Worm (Caenorhabditis elegans) whole organism, midembryonic: Measurements from ENCODE around the gene mom-2.
"Not testable (repeated sequence)": the region's sequence is repeated elsewhere in the genome, so short reads cannot be mapped to it uniquely, and the experiment has no call there.

Source experiments
- T22C8.4 ChIP-seq: fragments of 200-800 bp; sonication (Bioruptor generic); IDR thresholded peaks from 2 replicates; pipeline ENCODE4 v1.3.6; 2022; ENCODE audit warnings: missing genetic modification characterization, missing compliant biosample characterization
- cog-1 ChIP-seq: sonication (generic microtip); optimal IDR thresholded peaks from 2 replicates; lab custom pipeline; 2016; ENCODE audit warnings: missing genetic modification characterization, missing compliant biosample characterization
- flt-1 ChIP-seq: fragments of 200-800 bp; sonication (Bioruptor generic); IDR thresholded peaks from 2 replicates; pipeline ENCODE4 v1.3.6; 2022; ENCODE audit warnings: missing genetic modification characterization, missing compliant biosample characterization
- klf-2 ChIP-seq: fragments of 200-800 bp; sonication (Bioruptor generic); conservative IDR thresholded peaks from 2 replicates; pipeline ENCODE4 v1.3.6; 2022; ENCODE audit warnings: missing genetic modification reagents, missing genetic modification characterization, missing compliant biosample characterization
- med-1 ChIP-seq: sonication (generic microtip); optimal IDR thresholded peaks from 2 replicates; lab custom pipeline; 2017; ENCODE audit warnings: missing genetic modification characterization, mild to moderate bottlenecking, missing compliant biosample characterization, antibody characterized with exemption, missing genetic modification reagents; ENCODE audit not compliant: insufficient read depth
- ref-1 ChIP-seq: fragments of 200-800 bp; sonication (Bioruptor generic); conservative IDR thresholded peaks from 2 replicates; pipeline ENCODE4 v1.3.6; 2022; ENCODE audit warnings: missing genetic modification reagents, missing genetic modification characterization, missing compliant biosample characterization
- tab-1 ChIP-seq: fragments of 200-800 bp; sonication (Bioruptor generic); IDR thresholded peaks from 2 replicates; pipeline ENCODE4 v1.3.6; 2022; ENCODE audit warnings: missing genetic modification characterization, missing compliant biosample characterization
- ztf-23 ChIP-seq: fragments of 200-800 bp; sonication (Bioruptor generic); IDR thresholded peaks from 2 replicates; pipeline ENCODE4 v1.3.6; 2022; ENCODE audit warnings: missing genetic modification reagents, missing genetic modification characterization, missing compliant biosample characterization
- ztf-29 ChIP-seq: fragments of 200-800 bp; sonication (Bioruptor generic); IDR thresholded peaks from 2 replicates; pipeline ENCODE4 v1.3.6; 2022; ENCODE audit warnings: missing genetic modification reagents, missing genetic modification characterization, missing compliant biosample characterization

The mom-2 gene

ce11 chrV:8327080-8327479, 28.7 kb upstream of the mom-2 start:
- no peak for TF ChIP-seq klf-2 (GFP tag; lab: Robert Waterston, UW)
- no peak for TF ChIP-seq ztf-29 (GFP tag; lab: Robert Waterston, UW)
- TF ChIP-seq ztf-23 (GFP tag; lab: Robert Waterston, UW) = no peak
- TF ChIP-seq tab-1 (GFP tag; lab: Robert Waterston, UW) = no peak
- TF ChIP-seq flt-1 (GFP tag; lab: Robert Waterston, UW) = no peak
- no peak for TF ChIP-seq med-1 (GFP tag; lab: Kevin White, UChicago)
- no peak for TF ChIP-seq T22C8.4 (GFP tag; lab: Robert Waterston, UW)
- TF ChIP-seq ref-1 (GFP tag; lab: Robert Waterston, UW) = no peak
- no peak for TF ChIP-seq cog-1 (tag; lab: Kevin White, UChicago)

ce11 chrV:8329390-8329789, 26.4 kb upstream of the mom-2 start:
- 0 out of 2 replicates have a peak, but pooled peaks have one; percentile 57 for TF ChIP-seq flt-1 (GFP tag; lab: Robert Waterston, UW)
- TF ChIP-seq ref-1 (GFP tag; lab: Robert Waterston, UW) = 0 out of 2 replicates have a peak, but pooled peaks have one; percentile 30

- no peak for TF ChIP-seq T22C8.4 (GFP tag; lab: Robert Waterston, UW)
- no peak for TF ChIP-seq klf-2 (GFP tag; lab: Robert Waterston, UW)
- no peak for TF ChIP-seq ref-1 (GFP tag; lab: Robert Waterston, UW)
- TF ChIP-seq med-1 (GFP tag; lab: Kevin White, UChicago) = no peak
- no peak for TF ChIP-seq ztf-23 (GFP tag; lab: Robert Waterston, UW)
- no peak for TF ChIP-seq cog-1 (tag; lab: Kevin White, UChicago)
- no peak for TF ChIP-seq ztf-29 (GFP tag; lab: Robert Waterston, UW)
- no peak for TF ChIP-seq flt-1 (GFP tag; lab: Robert Waterston, UW)
- TF ChIP-seq tab-1 (GFP tag; lab: Robert Waterston, UW) = no peak
Measured at ce11 chrV:8334360-8334759, 21.4 kb upstream of the mom-2 start, which contains the start of gene tmd-2. Gene tmd-2 (plus strand): TSS chrV:8334660.

- TF ChIP-seq ztf-29 (GFP tag; lab: Robert Waterston, UW) (no peak), flt-1 (GFP tag; lab: Robert Waterston, UW) (no peak), ref-1 (GFP tag; lab: Robert Waterston, UW) (no peak), klf-2 (GFP tag; lab: Robert Waterston, UW) (no peak), ztf-23 (GFP tag; lab: Robert Waterston, UW) (no peak)
Measured at ce11 chrV:8335620-8336019, 20.2 kb upstream of the mom-2 start.

- TF ChIP-seq ztf-23 (GFP tag; lab: Robert Waterston, UW); med-1 (GFP tag; lab: Kevin White, UChicago); klf-2 (GFP tag; lab: Robert Waterston, UW): not testable (repeated sequence)
Measured at ce11 chrV:8340924-8341323, 14.9 kb upstream of the mom-2 start, which contains the start of gene C08D8.7. Gene C08D8.7 (plus strand): TSS chrV:8341224.

ce11 chrV:8342416-8342815, 13.4 kb upstream of the mom-2 start:
- TF ChIP-seq klf-2 (GFP tag; lab: Robert Waterston, UW) (no peak), flt-1 (GFP tag; lab: Robert Waterston, UW) (no peak), cog-1 (tag; lab: Kevin White, UChicago) (no peak), med-1 (GFP tag; lab: Kevin White, UChicago) (no peak), tab-1 (GFP tag; lab: Robert Waterston, UW) (no peak), ztf-23 (GFP tag; lab: Robert Waterston, UW) (no peak), ref-1 (GFP tag; lab: Robert Waterston, UW) (no peak), ztf-29 (GFP tag; lab: Robert Waterston, UW) (no peak), T22C8.4 (GFP tag; lab: Robert Waterston, UW) (no peak)

ce11 chrV:8345436-8345835, 10.4 kb upstream of the mom-2 start, which contains the start of gene C08D8.1:
Gene C08D8.1 (plus strand): TSS chrV:8345759.
- TF ChIP-seq flt-1 (GFP tag; lab: Robert Waterston, UW) (no peak), ztf-23 (GFP tag; lab: Robert Waterston, UW) (no peak), med-1 (GFP tag; lab: Kevin White, UChicago) (no peak), tab-1 (GFP tag; lab: Robert Waterston, UW) (no peak), klf-2 (GFP tag; lab: Robert Waterston, UW) (no peak), ztf-29 (GFP tag; lab: Robert Waterston, UW) (no peak), ref-1 (GFP tag; lab: Robert Waterston, UW) (no peak)

ce11 chrV:8348959-8349389, 6.8 kb upstream of the mom-2 start:
- peak; percentile 65; the same call in 1 of the 2 replicates for TF ChIP-seq ztf-23 (GFP tag; lab: Robert Waterston, UW)
- TF ChIP-seq cog-1 (tag; lab: Kevin White, UChicago) = peak; percentile 72
- TF ChIP-seq T22C8.4 (GFP tag; lab: Robert Waterston, UW) = no peak
- TF ChIP-seq flt-1 (GFP tag; lab: Robert Waterston, UW) = peak; percentile 48; the same call in 1 of the 2 replicates

ce11 chrV:8349950-8350349, 5.8 kb upstream of the mom-2 start:
- TF ChIP-seq T22C8.4 (GFP tag; lab: Robert Waterston, UW) = no peak
- TF ChIP-seq med-1 (GFP tag; lab: Kevin White, UChicago) = no peak
- TF ChIP-seq ztf-23 (GFP tag; lab: Robert Waterston, UW) = no peak
- TF ChIP-seq flt-1 (GFP tag; lab: Robert Waterston, UW) = no peak
- TF ChIP-seq ztf-29 (GFP tag; lab: Robert Waterston, UW) = no peak
- TF ChIP-seq klf-2 (GFP tag; lab: Robert Waterston, UW) = no peak

- TF ChIP-seq med-1 (GFP tag; lab: Kevin White, UChicago) (no peak), ref-1 (GFP tag; lab: Robert Waterston, UW) (no peak), cog-1 (tag; lab: Kevin White, UChicago) (no peak), tab-1 (GFP tag; lab: Robert Waterston, UW) (no peak), klf-2 (GFP tag; lab: Robert Waterston, UW) (no peak), T22C8.4 (GFP tag; lab: Robert Waterston, UW) (no peak)
Measured at ce11 chrV:8351371-8351770, 4.4 kb upstream of the mom-2 start, which contains the start of gene srsx-22. Gene srsx-22 (plus strand): TSS chrV:8351671.
